Worm (Caenorhabditis elegans) whole organism, L4 larva: ENCODE results near the gene ncr-1.

Experiments
- T20F7.1 ChIP-seq: fragments of 200-800 bp; sonication (Bioruptor generic); optimal IDR thresholded peaks from 2 replicates; lab custom pipeline; 2018; ENCODE audit warnings: mild to moderate bottlenecking, missing genetic modification characterization, missing compliant biosample characterization
- T26A8.4 ChIP-seq: fragments of 200-800 bp; sonication (Bioruptor generic); IDR thresholded peaks from 2 replicates; pipeline ENCODE4 v1.3.6; 2022; ENCODE audit warnings: missing genetic modification characterization, missing compliant biosample characterization
- Y105C5A.15 ChIP-seq: fragments of 200-800 bp; sonication (Bioruptor generic); IDR thresholded peaks from 2 replicates; pipeline ENCODE4 v1.3.6; 2022; ENCODE audit warnings: missing genetic modification characterization, missing compliant biosample characterization
- ZK546.5 ChIP-seq, 2 experiments: sonication (generic microtip); optimal IDR thresholded peaks; 2 replicates each; lab custom pipeline; 2017; ENCODE audit warnings: missing biosample characterization in 2 of 2, missing genetic modification characterization in 2 of 2
- aha-1 ChIP-seq: fragments of 150-350 bp; peaks from one replicate; lab custom pipeline; 2014; ENCODE audit warnings: missing biosample characterization, missing genetic modification characterization
- arid-1 ChIP-seq: fragments of 200-800 bp; sonication (Bioruptor generic); conservative IDR thresholded peaks from 2 replicates; pipeline ENCODE4 v1.3.6; 2022; ENCODE audit warnings: missing genetic modification reagents, missing genetic modification characterization, missing compliant biosample characterization
- ceh-62 ChIP-seq: sonication (generic microtip); optimal IDR thresholded peaks from 2 replicates; lab custom pipeline; 2017; ENCODE audit warnings: missing biosample characterization, missing genetic modification characterization
- daf-16 ChIP-seq, 3 experiments: sonication (generic microtip); optimal IDR thresholded peaks; 2 replicates each; lab custom pipeline; 2016 to 2017; ENCODE audit warnings: missing genetic modification characterization in 3 of 3, missing genetic modification reagents in 3 of 3, mild to moderate bottlenecking in 2 of 3, missing compliant biosample characterization in 2 of 3, missing biosample characterization in 1 of 3, moderate library complexity in 1 of 3
- daf-19 ChIP-seq: fragments of 200-800 bp; sonication (Bioruptor generic); conservative IDR thresholded peaks from 2 replicates; pipeline ENCODE4 v1.3.6; 2022; ENCODE audit warnings: missing genetic modification characterization, missing compliant biosample characterization
- dmd-6 ChIP-seq: fragments of 200-800 bp; sonication (Bioruptor generic); IDR thresholded peaks from 2 replicates; pipeline ENCODE4 v1.3.6; 2022; ENCODE audit warnings: missing genetic modification reagents, missing genetic modification characterization, missing compliant biosample characterization
- dmd-8 ChIP-seq: fragments of 200-800 bp; sonication (Bioruptor generic); IDR thresholded peaks from 2 replicates; pipeline ENCODE4 v1.3.6; 2022; ENCODE audit warnings: missing genetic modification characterization, missing compliant biosample characterization
- dmd-9 ChIP-seq: fragments of 200-800 bp; sonication (Bioruptor generic); IDR thresholded peaks from 2 replicates; pipeline ENCODE4 v1.3.6; 2022; ENCODE audit warnings: missing genetic modification reagents, missing genetic modification characterization, missing compliant biosample characterization
- dpl-1 ChIP-seq: fragments of 150-350 bp; optimal IDR thresholded peaks from 2 replicates; lab custom pipeline; 2014; ENCODE audit warnings: missing biosample characterization, missing genetic modification reagents, missing genetic modification characterization
- gei-8 ChIP-seq: fragments of 200-800 bp; sonication (Bioruptor generic); optimal IDR thresholded peaks from 2 replicates; lab custom pipeline; 2018; ENCODE audit warnings: mild to moderate bottlenecking, missing genetic modification characterization, missing compliant biosample characterization
- hif-1 ChIP-seq, 2 experiments: sonication (generic microtip); optimal IDR thresholded peaks; 2 replicates each; lab custom pipeline; 2016 to 2017; ENCODE audit warnings: missing compliant biosample characterization in 2 of 2, missing genetic modification characterization in 2 of 2, missing genetic modification reagents in 2 of 2, missing genotype in 2 of 2, mild to moderate bottlenecking in 1 of 2
- hlh-11 ChIP-seq: fragments of 200-800 bp; sonication (Bioruptor generic); optimal IDR thresholded peaks from 2 replicates; lab custom pipeline; 2018; ENCODE audit warnings: mild to moderate bottlenecking, missing genetic modification characterization, missing compliant biosample characterization
- hlh-30 ChIP-seq: sonication (generic microtip); optimal IDR thresholded peaks from 2 replicates; lab custom pipeline; 2017; ENCODE audit warnings: antibody characterized with exemption, mild to moderate bottlenecking, missing genetic modification characterization, missing compliant biosample characterization; ENCODE audit not compliant: insufficient read depth
- jun-1 ChIP-seq: fragments of 150-350 bp; optimal IDR thresholded peaks from 2 replicates; lab custom pipeline; 2014; ENCODE audit warnings: missing biosample characterization, missing genetic modification reagents, missing genetic modification characterization
- lin-1 ChIP-seq: fragments of 200-800 bp; sonication (Bioruptor generic); IDR thresholded peaks from 2 replicates; pipeline ENCODE4 v1.3.6; 2022; ENCODE audit warnings: missing genetic modification reagents, missing genetic modification characterization, missing compliant biosample characterization
- lin-13 ChIP-seq: fragments of 150-350 bp; optimal IDR thresholded peaks from 2 replicates; lab custom pipeline; 2014; ENCODE audit warnings: missing biosample characterization, missing genetic modification reagents, missing genetic modification characterization
- lin-29 ChIP-seq: fragments of 200-800 bp; sonication (Bioruptor generic); IDR thresholded peaks from 2 replicates; pipeline ENCODE4 v1.3.6; 2022; ENCODE audit warnings: missing genetic modification reagents, missing genetic modification characterization, missing compliant biosample characterization
- lin-38 ChIP-seq: fragments of 200-800 bp; sonication (Bioruptor generic); IDR thresholded peaks from 2 replicates; pipeline ENCODE4 v1.3.6; 2022; ENCODE audit warnings: missing genetic modification reagents, missing genetic modification characterization, missing compliant biosample characterization
- lir-3 ChIP-seq: sonication (generic microtip); optimal IDR thresholded peaks from 2 replicates; lab custom pipeline; 2016; ENCODE audit warnings: mild to moderate bottlenecking, missing genetic modification characterization, missing compliant biosample characterization
- lsy-2 ChIP-seq, 2 experiments: fragments of 150-350 bp in 1 of 2; sonication (generic microtip) in 1 of 2; optimal IDR thresholded peaks; 2 replicates each; lab custom pipeline; 2014 to 2017; ENCODE audit warnings: missing biosample characterization in 2 of 2, missing genetic modification characterization in 2 of 2
- mdl-1 ChIP-seq, 2 experiments: fragments of 150-350 bp in 1 of 2; sonication (generic microtip) in 1 of 2; optimal IDR thresholded peaks; 2 replicates each; lab custom pipeline; 2014 to 2017; ENCODE audit warnings: missing biosample characterization in 2 of 2, missing genetic modification characterization in 2 of 2
- mdt-29 ChIP-seq: fragments of 200-800 bp; sonication (Bioruptor generic); IDR thresholded peaks from 2 replicates; pipeline ENCODE4 v1.3.6; 2022; ENCODE audit warnings: missing genetic modification reagents, missing genetic modification characterization, missing compliant biosample characterization
- mep-1 ChIP-seq: fragments of 150-350 bp; sonication (generic microtip); optimal IDR thresholded peaks from 3 replicates; lab custom pipeline; 2014; ENCODE audit warnings: missing biosample characterization, missing genetic modification characterization
- mes-2 ChIP-seq: sonication (generic microtip); optimal IDR thresholded peaks from 2 replicates; lab custom pipeline; 2016; ENCODE audit warnings: missing genotype, mild to moderate bottlenecking, missing genetic modification characterization, missing compliant biosample characterization; ENCODE audit not compliant: poor library complexity, severe bottlenecking
- mxl-2 ChIP-seq: fragments of 200-800 bp; sonication (Bioruptor generic); conservative IDR thresholded peaks from 2 replicates; pipeline ENCODE4 v1.3.6; 2022; ENCODE audit warnings: missing genetic modification reagents, missing genetic modification characterization, missing compliant biosample characterization
- mxl-3 ChIP-seq: fragments of 200-800 bp; sonication (Bioruptor generic); optimal IDR thresholded peaks from 2 replicates; lab custom pipeline; 2018; ENCODE audit warnings: mild to moderate bottlenecking, missing genetic modification characterization, missing compliant biosample characterization
- nhr-102 ChIP-seq: sonication (generic microtip); optimal IDR thresholded peaks from 2 replicates; lab custom pipeline; 2016; ENCODE audit warnings: mild to moderate bottlenecking, missing genetic modification characterization, moderate library complexity, missing compliant biosample characterization
- nhr-11 ChIP-seq: fragments of 150-350 bp; optimal IDR thresholded peaks from 2 replicates; lab custom pipeline; 2014; ENCODE audit warnings: missing biosample characterization, missing genetic modification characterization
- nhr-28 ChIP-seq: fragments of 150-350 bp; optimal IDR thresholded peaks from 2 replicates; lab custom pipeline; 2014; ENCODE audit warnings: missing biosample characterization, missing genetic modification characterization
- nhr-41 ChIP-seq: fragments of 200-800 bp; sonication (Bioruptor generic); IDR thresholded peaks from 2 replicates; pipeline ENCODE4 v1.3.6; 2022; ENCODE audit warnings: missing genetic modification reagents, missing genetic modification characterization, missing compliant biosample characterization
- nhr-42 ChIP-seq: fragments of 200-800 bp; sonication (Bioruptor generic); IDR thresholded peaks from 2 replicates; pipeline ENCODE4 v1.3.6; 2022; ENCODE audit warnings: missing genetic modification characterization, missing compliant biosample characterization
- nhr-48 ChIP-seq: sonication (generic microtip); optimal IDR thresholded peaks from 2 replicates; lab custom pipeline; 2016; ENCODE audit warnings: mild to moderate bottlenecking, missing genetic modification characterization, missing compliant biosample characterization
- nhr-77 ChIP-seq: fragments of 150-350 bp; optimal IDR thresholded peaks from 2 replicates; lab custom pipeline; 2014; ENCODE audit warnings: missing biosample characterization, missing genetic modification characterization
- pha-4 ChIP-seq, 2 experiments: fragments of 150-350 bp in 1 of 2; fragments of 200-800 bp in 1 of 2; sonication (Bioruptor generic) in 1 of 2; IDR thresholded peaks in 1 of 2; optimal IDR thresholded peaks in 1 of 2; 2 replicates each; pipeline versions ENCODE4 v1.3.6 to Lab custom; 2014 to 2022; ENCODE audit warnings: missing genetic modification characterization in 2 of 2, missing genetic modification reagents in 2 of 2, missing biosample characterization in 1 of 2, missing compliant biosample characterization in 1 of 2
- php-3 ChIP-seq: fragments of 200-800 bp; sonication (Bioruptor generic); IDR thresholded peaks from 2 replicates; pipeline ENCODE4 v1.3.6; 2022; ENCODE audit warnings: missing genetic modification reagents, missing genetic modification characterization, missing compliant biosample characterization
- skn-1 ChIP-seq: fragments of 150-350 bp; optimal IDR thresholded peaks from 2 replicates; lab custom pipeline; 2014; ENCODE audit warnings: missing biosample characterization, missing genetic modification characterization
- tra-1 ChIP-seq: fragments of 200-800 bp; sonication (Bioruptor generic); IDR thresholded peaks from 2 replicates; pipeline ENCODE4 v1.3.6; 2022; ENCODE audit warnings: missing genetic modification reagents, missing genetic modification characterization, missing compliant biosample characterization
- unc-62 ChIP-seq, 3 experiments: fragments of 150-350 bp in 1 of 3; sonication (generic microtip); optimal IDR thresholded peaks in 2 of 3; peaks in 1 of 3; 1 replicate in 1 of 3; 2 replicates in 2 of 3; lab custom pipeline; 2014 to 2017; ENCODE audit warnings: missing biosample characterization in 3 of 3, missing genetic modification characterization in 3 of 3, missing genetic modification reagents in 3 of 3, missing genotype in 1 of 3
- zfp-3 ChIP-seq: fragments of 200-800 bp; sonication (Bioruptor generic); conservative IDR thresholded peaks from 2 replicates; pipeline ENCODE4 v1.3.6; 2022; ENCODE audit warnings: missing genetic modification reagents, missing genetic modification characterization, missing compliant biosample characterization
- ztf-7 ChIP-seq: fragments of 150-350 bp; optimal IDR thresholded peaks from 2 replicates; lab custom pipeline; 2014; ENCODE audit warnings: missing biosample characterization, missing genetic modification characterization

The ncr-1 gene

DNA sequence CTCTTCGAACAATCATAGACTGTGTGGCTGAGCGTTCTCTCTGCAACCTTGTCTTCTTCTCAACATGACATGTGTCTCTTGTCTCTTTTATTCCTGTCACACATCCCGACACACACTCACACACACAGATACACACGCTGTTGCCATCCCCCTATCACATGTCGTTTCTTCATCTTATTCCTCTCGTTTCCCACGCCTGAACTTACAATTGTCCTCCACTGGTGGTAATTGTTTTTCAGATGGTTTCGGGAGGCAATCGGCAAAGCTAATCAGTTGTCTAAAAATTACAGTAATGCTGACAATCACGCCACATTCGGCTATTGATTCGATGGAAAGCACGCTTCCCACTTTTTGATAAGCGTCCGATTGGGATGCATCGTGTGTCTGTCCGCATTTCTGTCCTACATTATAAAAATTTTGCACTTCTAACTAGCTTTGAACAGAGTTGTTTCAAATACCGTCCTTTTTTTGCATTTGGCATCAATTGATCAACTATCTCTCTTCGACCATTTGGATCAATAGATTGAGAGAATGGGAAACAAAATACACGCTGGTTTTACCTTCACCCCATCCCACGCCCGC lies 43.6 kb upstream of the ncr-1 start, which contains the start of gene nhr-35 (continued):
- peak; percentile 79 for TF ChIP-seq T20F7.1 (GFP tag; lab: Kevin White, UChicago)
- peak; percentile 38 for TF ChIP-seq mes-2
- TF ChIP-seq lin-29: no peak
- TF ChIP-seq daf-19: 0 out of 2 replicates have a peak, but pooled peaks have one; percentile 9
- peak; percentile 73 for TF ChIP-seq mep-1
- peak; percentile 100 for TF ChIP-seq mxl-3 (GFP tag; lab: Kevin White, UChicago)
- TF ChIP-seq aha-1: peak; percentile 0
- TF ChIP-seq nhr-77 (tag; lab: Kevin White, UChicago): peak; percentile 80
- TF ChIP-seq php-3 (GFP tag; lab: Robert Waterston, UW): peak; percentile 84
- no peak for TF ChIP-seq ceh-62 (tag; lab: Kevin White, UChicago)
- TF ChIP-seq dpl-1 (GFP tag; lab: Kevin White, UChicago): peak; percentile 9
- TF ChIP-seq zfp-3 (GFP tag; lab: Robert Waterston, UW): no peak
- TF ChIP-seq tra-1 (GFP tag; lab: Robert Waterston, UW): peak; percentile 93
- peak; percentile 97 for TF ChIP-seq nhr-28
- no peak for TF ChIP-seq Y105C5A.15 (GFP tag; lab: Robert Waterston, UW)
- TF ChIP-seq nhr-41 (GFP tag; lab: Robert Waterston, UW): 0 out of 2 replicates have a peak, but pooled peaks have one; percentile 37
- TF ChIP-seq hif-1 (tag; optimal IDR thresholded peaks at IDR 0.05; lab: Kevin White, UChicago): peak in 1 of 2 experiments; percentile 68
- peak; percentile 73; the same call in 1 of the 2 replicates for TF ChIP-seq mdt-29 (GFP tag; lab: Robert Waterston, UW)
- TF ChIP-seq lir-3: no peak
- TF ChIP-seq dmd-6 (GFP tag; lab: Robert Waterston, UW): peak; percentile 100
- TF ChIP-seq nhr-11 (tag; lab: Kevin White, UChicago): peak; percentile 70
- 0 out of 2 replicates have a peak, but pooled peaks have one; percentile 15 for TF ChIP-seq arid-1 (GFP tag; lab: Robert Waterston, UW)
- peak; percentile 71 for TF ChIP-seq T26A8.4
- peak; percentile 53 to 100 for TF ChIP-seq unc-62 (GFP tag; optimal IDR thresholded peaks at IDR 0.05 in 1 of 2; lab: Kevin White, UChicago)
- TF ChIP-seq unc-62 (tag; optimal IDR thresholded peaks at IDR 0.05; lab: Kevin White, UChicago): no peak
- no peak for TF ChIP-seq ZK546.5 (tag; optimal IDR thresholded peaks at IDR 0.05; lab: Kevin White, UChicago)
- no peak for TF ChIP-seq dmd-8 (GFP tag; lab: Robert Waterston, UW)
- peak; percentile 22 to 73 for TF ChIP-seq daf-16 (GFP tag; optimal IDR thresholded peaks at IDR 0.05; lab: Kevin White, UChicago)
- peak; percentile 96 for TF ChIP-seq daf-16 (tag; optimal IDR thresholded peaks at IDR 0.05; lab: Kevin White, UChicago)
- TF ChIP-seq hlh-30: peak; percentile 99
- TF ChIP-seq nhr-102 (tag; lab: Kevin White, UChicago): peak; percentile 93
- peak; percentile 22 to 70 for TF ChIP-seq lsy-2 (tag; optimal IDR thresholded peaks at IDR 0.05; lab: Kevin White, UChicago)
- peak; percentile 75 for TF ChIP-seq lin-13 (GFP tag; lab: Kevin White, UChicago)
- TF ChIP-seq mdl-1 (tag; optimal IDR thresholded peaks at IDR 0.05; lab: Kevin White, UChicago): peak; percentile 42 to 90
- 0 out of 2 replicates have a peak, but pooled peaks have one; percentile 43 for TF ChIP-seq dmd-9 (GFP tag; lab: Robert Waterston, UW)
- TF ChIP-seq nhr-48: peak; percentile 93
- TF ChIP-seq ztf-7 (tag; lab: Kevin White, UChicago): no peak
- TF ChIP-seq gei-8 (GFP tag; lab: Kevin White, UChicago): peak; percentile 90
- TF ChIP-seq lin-1 (GFP tag; lab: Robert Waterston, UW): peak; percentile 81; the same call in 1 of the 2 replicates
- peak; percentile 1 for TF ChIP-seq skn-1 (tag; lab: Kevin White, UChicago)
- TF ChIP-seq jun-1 (tag; lab: Kevin White, UChicago): peak; percentile 29
- peak; percentile 61 for TF ChIP-seq pha-4 (GFP tag; IDR thresholded peaks at IDR 0.05; lab: Robert Waterston, UW)
- no peak for TF ChIP-seq pha-4 (tag; optimal IDR thresholded peaks at IDR 0.05; lab: Kevin White, UChicago)
- TF ChIP-seq nhr-42 (GFP tag; lab: Robert Waterston, UW): peak; percentile 66; the same call in 1 of the 2 replicates
- peak; percentile 36; the same call in 1 of the 2 replicates for TF ChIP-seq lin-38 (GFP tag; lab: Robert Waterston, UW)
- TF ChIP-seq mxl-2 (GFP tag; lab: Robert Waterston, UW): peak; percentile 90
- TF ChIP-seq hlh-11 (tag; lab: Kevin White, UChicago): peak; percentile 98
- TF ChIP-seq, all 104 proteins: peak for 44
